Fruit fly (Drosophila melanogaster): ENCODE measurements around the gene del.
A peak's percentile ranks its signal among the peaks of the same experiment; 100 is the strongest.

Gene del

DNA sequence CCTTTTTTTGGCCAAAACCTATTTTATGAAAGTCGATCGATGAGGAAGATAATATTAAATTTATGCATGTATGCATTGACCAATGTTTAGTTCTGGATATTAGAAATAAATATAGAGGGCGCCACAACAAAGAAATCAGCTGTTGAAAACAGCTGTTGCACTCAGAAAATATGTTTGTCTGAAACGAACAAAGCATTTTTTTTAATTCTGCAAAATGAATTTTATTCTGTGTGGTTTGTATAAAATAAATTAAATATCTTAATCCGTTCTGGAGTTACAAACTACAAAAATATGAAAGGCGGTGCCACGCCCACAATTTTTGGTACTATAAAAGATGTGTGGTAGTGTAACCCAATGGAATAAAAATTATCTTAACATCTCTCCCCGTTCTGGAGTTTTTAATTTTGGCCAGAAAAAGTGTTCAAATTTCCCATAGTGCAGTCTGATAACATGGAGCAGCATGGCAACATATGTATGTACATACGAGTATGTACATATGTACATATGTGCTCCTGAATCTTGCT lies 39.5 kb downstream of the del start (continued):
- TF ChIP-seq Hey (tag; optimal IDR thresholded peaks at IDR 0.05) (no peak), CG30020 (tag; optimal IDR thresholded peaks at IDR 0.05) (peak; percentile 44), dmrt99B (tag; optimal IDR thresholded peaks at IDR 0.05) (peak; percentile 65), NFAT (GFP tag; IDR thresholded peaks at IDR 0.05) (no peak), row (GFP tag; IDR thresholded peaks at IDR 0.05) (peak; percentile 73), CG14050 (GFP tag; IDR thresholded peaks at IDR 0.05) (no peak), Taf1 (GFP tag; IDR thresholded peaks at IDR 0.05) (no peak), CG12219 (GFP tag; optimal IDR thresholded peaks at IDR 0.05) (peak; percentile 59), pan (optimal IDR thresholded peaks at IDR 0.05) (no peak), pan (GFP tag; optimal IDR thresholded peaks at IDR 0.05 in 1 of 2, IDR thresholded peaks at IDR 0.05 in 1 of 2) (peak in 1 of 2 experiments; percentile 27), CG1233 (GFP tag; optimal IDR thresholded peaks at IDR 0.05) (peak; percentile 34), CG15601 (tag; optimal IDR thresholded peaks at IDR 0.05) (peak; percentile 56), tup (GFP tag; optimal IDR thresholded peaks at IDR 0.05) (no peak), zen2 (GFP tag; IDR thresholded peaks at IDR 0.05; ENCODE audit: partially characterized antibody) (no peak), lola (GFP tag; optimal IDR thresholded peaks at IDR 0.05) (peak in 1 of 3 experiments; percentile 82), CG13287 (GFP tag; IDR thresholded peaks at IDR 0.05; ENCODE audit: partially characterized antibody) (no peak), ash1 (GFP tag; optimal IDR thresholded peaks at IDR 0.05) (no peak), CG6689 (GFP tag; IDR thresholded peaks at IDR 0.05) (peak; percentile 54; the same call in 1 of the 2 replicates), CG1603 (tag; optimal IDR thresholded peaks at IDR 0.05) (no peak), caup (GFP tag; optimal IDR thresholded peaks at IDR 0.05; ENCODE audit: severe bottlenecking) (no peak), pros (GFP tag; optimal IDR thresholded peaks at IDR 0.05) (no peak), CG8089 (GFP tag; optimal IDR thresholded peaks at IDR 0.05) (no peak), E2f1 (GFP tag; IDR thresholded peaks at IDR 0.05) (0 out of 2 replicates have a peak, but pooled peaks have one; percentile 32), Lpt (GFP tag; optimal IDR thresholded peaks at IDR 0.05) (no peak), chinmo (GFP tag; IDR thresholded peaks at IDR 0.05; ENCODE audit: partially characterized antibody) (no peak), Ravus (GFP tag; IDR thresholded peaks at IDR 0.05) (no peak), aop (GFP tag; IDR thresholded peaks at IDR 0.05) (no peak), br (optimal IDR thresholded peaks at IDR 0.05) (no peak), bsh (GFP tag; optimal IDR thresholded peaks at IDR 0.05) (peak in 1 of 2 experiments; percentile 78), schlank (tag; optimal IDR thresholded peaks at IDR 0.05) (no peak), CG18262 (tag; optimal IDR thresholded peaks at IDR 0.05) (peak; percentile 75), C15 (GFP tag; IDR thresholded peaks at IDR 0.05) (0 out of 3 replicates have a peak, but pooled peaks have one; percentile 54), CkIIα-i1 (GFP tag; IDR thresholded peaks at IDR 0.05) (no peak), Kr (GFP tag; optimal IDR thresholded peaks at IDR 0.05) (no peak), CG9609 (GFP tag; optimal IDR thresholded peaks at IDR 0.05) (no peak), CG9817 (tag; optimal IDR thresholded peaks at IDR 0.05) (peak; percentile 21), D19B (GFP tag; optimal IDR thresholded peaks at IDR 0.05) (peak; percentile 9), CG6254 (GFP tag; optimal IDR thresholded peaks at IDR 0.05) (peak; percentile 45), CG13296 (GFP tag; optimal IDR thresholded peaks at IDR 0.05) (peak; percentile 6), danr (GFP tag; IDR thresholded peaks at IDR 0.05) (no peak), esg (GFP tag; conservative IDR thresholded peaks at IDR 0.05) (peak; percentile 58; the same call in 1 of the 2 replicates), CG16815 (GFP tag; optimal IDR thresholded peaks at IDR 0.05) (peak; percentile 21), fd96Cb (tag; optimal IDR thresholded peaks at IDR 0.05) (peak; percentile 38), Stat92E (GFP tag; optimal IDR thresholded peaks at IDR 0.05) (no peak), stwl (tag; optimal IDR thresholded peaks at IDR 0.05) (no peak), inv (GFP tag; IDR thresholded peaks at IDR 0.05; ENCODE audit: partially characterized antibody) (no peak), Pdp1 (GFP tag; optimal IDR thresholded peaks at IDR 0.05) (peak; percentile 31 to 40), Xbp1 (GFP tag; optimal IDR thresholded peaks at IDR 0.05) (peak; percentile 70), CG32532 (GFP tag; IDR thresholded peaks at IDR 0.05) (0 out of 2 replicates have a peak, but pooled peaks have one; percentile 21)
